Worm (Caenorhabditis elegans): Measurements from ENCODE around the gene mes-2.
A peak's percentile ranks its signal among the peaks of the same experiment; 100 is the strongest.

Gene mes-2

DNA sequence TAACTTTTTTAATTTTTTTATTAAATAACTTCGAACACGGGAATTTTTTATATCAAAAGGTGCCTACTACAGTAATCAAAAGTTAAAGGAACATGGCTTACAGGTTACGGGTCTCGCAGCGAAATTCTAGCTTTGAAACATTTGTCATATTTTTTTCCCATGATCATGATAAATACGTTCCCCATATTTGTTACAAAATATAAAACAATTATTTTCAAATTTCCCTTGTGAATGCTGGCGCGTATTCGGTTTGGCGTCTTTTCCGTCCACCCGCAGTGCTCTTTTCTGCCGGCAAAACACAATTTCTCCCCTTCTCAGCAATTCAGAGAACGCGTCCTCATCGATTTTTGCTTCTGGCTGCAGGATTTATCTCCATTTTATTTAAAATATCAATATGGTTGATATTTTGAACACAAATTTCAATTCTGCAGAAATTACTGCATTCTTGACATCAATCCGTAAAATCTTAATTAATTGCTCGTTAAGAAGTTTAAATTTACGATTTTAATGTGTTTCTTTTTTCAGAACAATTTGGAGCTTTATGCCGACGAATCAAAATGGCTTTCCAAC is 18.5 kb upstream of the mes-2 start, which contains the start of gene imb-2:
Gene imb-2 (plus strand): TSS at position 520 of the 570 bp plus-strand sequence.
- TF ChIP-seq tab-1 (GFP tag; IDR thresholded peaks at IDR 0.05) (no peak), T22C8.4 (GFP tag; IDR thresholded peaks at IDR 0.05) (no peak), ref-1 (GFP tag; conservative IDR thresholded peaks at IDR 0.05) (no peak), cog-1 (tag; optimal IDR thresholded peaks at IDR 0.05) (no peak), ztf-23 (GFP tag; IDR thresholded peaks at IDR 0.05) (no peak), klf-2 (GFP tag; conservative IDR thresholded peaks at IDR 0.05) (no peak), flt-1 (GFP tag; IDR thresholded peaks at IDR 0.05) (no peak), med-1 (GFP tag; optimal IDR thresholded peaks at IDR 0.05; ENCODE audit: insufficient read depth) (no peak), ztf-29 (GFP tag; IDR thresholded peaks at IDR 0.05) (no peak)

ce11 chrII:14374594-14374993 is 9.2 kb upstream of the mes-2 start:
- peak; percentile 19; the same call in 1 of the 2 replicates for TF ChIP-seq ztf-29 (GFP tag; IDR thresholded peaks at IDR 0.05)
- TF ChIP-seq med-1 (GFP tag; optimal IDR thresholded peaks at IDR 0.05; ENCODE audit: insufficient read depth) = no peak

- no peak for TF ChIP-seq klf-2 (GFP tag; conservative IDR thresholded peaks at IDR 0.05)
- TF ChIP-seq med-1 (GFP tag; optimal IDR thresholded peaks at IDR 0.05; ENCODE audit: insufficient read depth) = no peak
- no peak for TF ChIP-seq ztf-29 (GFP tag; IDR thresholded peaks at IDR 0.05)
- no peak for TF ChIP-seq T22C8.4 (GFP tag; IDR thresholded peaks at IDR 0.05)
- TF ChIP-seq cog-1 (tag; optimal IDR thresholded peaks at IDR 0.05) = no peak
Measured at ce11 chrII:14377796-14378195, 6.0 kb upstream of the mes-2 start, which contains the start of gene acr-20. Gene acr-20, minus strand, starts transcription at chrII:14377896.

DNA sequence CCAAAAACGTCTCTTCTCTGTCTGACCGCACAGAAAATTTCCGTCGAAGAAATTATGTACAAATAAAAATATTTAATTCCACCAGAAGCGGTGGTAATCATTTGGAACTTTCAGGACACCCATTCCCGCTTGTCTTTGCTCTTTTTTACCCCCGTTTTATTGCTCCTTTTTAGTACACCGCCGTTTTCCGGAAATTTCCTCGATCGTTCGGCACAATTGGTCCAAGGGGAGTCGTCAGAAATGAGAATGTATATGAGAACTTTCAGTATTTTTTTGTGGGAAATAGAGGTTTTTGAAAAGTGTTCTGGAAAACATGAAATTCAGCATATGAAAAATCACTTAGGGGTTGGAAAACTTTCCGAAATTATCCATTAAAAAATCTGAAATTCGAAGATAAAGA is 3.0 kb upstream of the mes-2 start:
- no peak for TF ChIP-seq ztf-29 (GFP tag; IDR thresholded peaks at IDR 0.05)
- no peak for TF ChIP-seq cog-1 (tag; optimal IDR thresholded peaks at IDR 0.05)
- TF ChIP-seq flt-1 (GFP tag; IDR thresholded peaks at IDR 0.05) = no peak
- no peak for TF ChIP-seq tab-1 (GFP tag; IDR thresholded peaks at IDR 0.05)
- TF ChIP-seq klf-2 (GFP tag; conservative IDR thresholded peaks at IDR 0.05) = no peak
- no peak for TF ChIP-seq ref-1 (GFP tag; conservative IDR thresholded peaks at IDR 0.05)
- no peak for TF ChIP-seq ztf-23 (GFP tag; IDR thresholded peaks at IDR 0.05)
- no peak for TF ChIP-seq med-1 (GFP tag; optimal IDR thresholded peaks at IDR 0.05; ENCODE audit: insufficient read depth)
- no peak for TF ChIP-seq T22C8.4 (GFP tag; IDR thresholded peaks at IDR 0.05)

DNA sequence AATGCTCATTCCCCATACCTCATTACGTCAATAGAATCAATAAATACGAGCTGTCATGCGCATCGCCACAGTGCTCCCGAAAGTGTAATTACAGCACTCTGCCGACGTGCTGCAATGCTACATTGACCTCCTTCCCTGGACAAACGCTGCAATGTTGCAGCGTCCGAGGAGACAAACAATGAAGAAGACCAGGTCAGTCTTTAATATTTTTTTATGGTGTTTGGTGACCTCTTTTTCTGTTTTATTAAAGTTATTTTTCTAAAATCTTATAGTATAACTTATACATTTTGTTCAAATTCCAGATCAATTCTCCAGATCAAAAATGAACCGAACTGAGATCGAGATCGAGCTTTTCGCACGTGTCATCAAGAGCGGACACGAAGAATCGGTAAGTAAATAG is 2.3 kb upstream of the mes-2 start, which contains the start of gene sdz-26:
Gene sdz-26 (plus strand): TSS at position 301 of the 400 bp plus-strand sequence.
- no peak for TF ChIP-seq med-1 (GFP tag; optimal IDR thresholded peaks at IDR 0.05; ENCODE audit: insufficient read depth)
- no peak for TF ChIP-seq flt-1 (GFP tag; IDR thresholded peaks at IDR 0.05)
- TF ChIP-seq ref-1 (GFP tag; conservative IDR thresholded peaks at IDR 0.05) = no peak
- TF ChIP-seq T22C8.4 (GFP tag; IDR thresholded peaks at IDR 0.05) = no peak
- no peak for TF ChIP-seq klf-2 (GFP tag; conservative IDR thresholded peaks at IDR 0.05)

DNA sequence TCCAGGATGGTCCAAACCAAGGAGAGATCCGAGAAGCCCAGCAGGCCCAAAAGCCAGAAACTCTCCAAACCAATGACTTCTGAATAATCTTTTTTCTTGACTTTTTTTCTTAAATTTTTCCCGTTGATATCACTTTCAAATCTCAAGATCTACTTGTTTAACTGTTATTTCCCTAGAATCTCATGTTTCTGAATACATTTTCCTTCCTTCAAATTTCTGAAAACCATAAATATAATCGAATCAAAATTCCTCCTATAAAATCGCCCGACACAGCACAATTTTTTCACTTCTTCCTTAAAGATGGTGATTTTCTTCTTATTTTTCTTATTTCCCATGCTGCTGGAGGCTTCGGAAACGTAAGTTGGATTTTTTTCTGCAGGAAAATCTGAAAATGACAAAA is 4.4 kb downstream of the mes-2 start, which contains the start of gene F26H11.8:
Gene F26H11.8 (plus strand): TSS at position 301 of the 400 bp plus-strand sequence.
- TF ChIP-seq ref-1 (GFP tag; conservative IDR thresholded peaks at IDR 0.05) (no peak), flt-1 (GFP tag; IDR thresholded peaks at IDR 0.05) (no peak), cog-1 (tag; optimal IDR thresholded peaks at IDR 0.05) (no peak), tab-1 (GFP tag; IDR thresholded peaks at IDR 0.05) (no peak), T22C8.4 (GFP tag; IDR thresholded peaks at IDR 0.05) (no peak), ztf-29 (GFP tag; IDR thresholded peaks at IDR 0.05) (no peak), klf-2 (GFP tag; conservative IDR thresholded peaks at IDR 0.05) (no peak), ztf-23 (GFP tag; IDR thresholded peaks at IDR 0.05) (no peak), med-1 (GFP tag; optimal IDR thresholded peaks at IDR 0.05; ENCODE audit: insufficient read depth) (no peak)

ce11 chrII:14390036-14390763 is 6.4 kb downstream of the mes-2 start, which contains the start of the genes kbp-3 and nurf-1:
Gene kbp-3, minus strand, starts transcription at chrII:14390078.
Gene nurf-1, plus strand, starts transcription at chrII:14390713.
- TF ChIP-seq ref-1 (GFP tag; conservative IDR thresholded peaks at IDR 0.05) (no peak), tab-1 (GFP tag; IDR thresholded peaks at IDR 0.05) (no peak), ztf-29 (GFP tag; IDR thresholded peaks at IDR 0.05) (no peak), flt-1 (GFP tag; IDR thresholded peaks at IDR 0.05) (no peak), klf-2 (GFP tag; conservative IDR thresholded peaks at IDR 0.05) (no peak), ztf-23 (GFP tag; IDR thresholded peaks at IDR 0.05) (no peak), T22C8.4 (GFP tag; IDR thresholded peaks at IDR 0.05) (peak; percentile 54; the same call in 1 of the 2 replicates)

- TF ChIP-seq cog-1 (tag; optimal IDR thresholded peaks at IDR 0.05) (no peak), ztf-23 (GFP tag; IDR thresholded peaks at IDR 0.05) (no peak), med-1 (GFP tag; optimal IDR thresholded peaks at IDR 0.05; ENCODE audit: insufficient read depth) (no peak), ztf-29 (GFP tag; IDR thresholded peaks at IDR 0.05) (no peak), ref-1 (GFP tag; conservative IDR thresholded peaks at IDR 0.05) (no peak), tab-1 (GFP tag; IDR thresholded peaks at IDR 0.05) (no peak), flt-1 (GFP tag; IDR thresholded peaks at IDR 0.05) (no peak), klf-2 (GFP tag; conservative IDR thresholded peaks at IDR 0.05) (no peak), T22C8.4 (GFP tag; IDR thresholded peaks at IDR 0.05) (no peak)
Measured at ce11 chrII:14393766-14394165, 10.0 kb downstream of the mes-2 start.

DNA sequence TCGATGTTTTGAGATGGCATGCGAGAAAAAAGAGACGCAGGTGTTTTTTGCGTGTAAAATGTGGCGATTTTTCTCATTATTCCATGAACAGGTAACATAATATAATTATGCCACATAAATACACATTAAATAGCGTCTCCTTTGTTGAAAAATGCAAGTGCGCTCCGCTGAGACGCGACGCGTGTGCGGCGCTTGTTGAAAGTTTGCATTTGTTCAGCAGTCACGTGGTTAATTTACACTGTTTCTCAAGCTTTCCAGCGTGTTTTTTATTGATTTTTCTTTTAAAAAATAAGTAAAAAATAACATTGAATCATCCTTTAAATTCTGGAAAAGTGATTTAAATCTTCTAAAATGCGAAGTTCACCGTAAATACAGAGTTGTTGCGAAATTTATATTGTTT is 15.8 kb downstream of the mes-2 start:
- TF ChIP-seq klf-2 (GFP tag; conservative IDR thresholded peaks at IDR 0.05) (no peak), cog-1 (tag; optimal IDR thresholded peaks at IDR 0.05) (peak; percentile 59), ztf-29 (GFP tag; IDR thresholded peaks at IDR 0.05) (no peak), ref-1 (GFP tag; conservative IDR thresholded peaks at IDR 0.05) (no peak), med-1 (GFP tag; optimal IDR thresholded peaks at IDR 0.05; ENCODE audit: insufficient read depth) (no peak), tab-1 (GFP tag; IDR thresholded peaks at IDR 0.05) (no peak), T22C8.4 (GFP tag; IDR thresholded peaks at IDR 0.05) (no peak), ztf-23 (GFP tag; IDR thresholded peaks at IDR 0.05) (peak; percentile 67), flt-1 (GFP tag; IDR thresholded peaks at IDR 0.05) (no peak)
